Worm (Caenorhabditis elegans) whole organism, midembryonic: ENCODE measurements around the gene Y116A8C.20.

ENCODE experiments used
- T22C8.4 ChIP-seq: fragments of 200-800 bp; sonication (Bioruptor generic); IDR thresholded peaks from 2 replicates; pipeline ENCODE4 v1.3.6; 2022; ENCODE audit warnings: missing genetic modification characterization, missing compliant biosample characterization
- cog-1 ChIP-seq: sonication (generic microtip); optimal IDR thresholded peaks from 2 replicates; lab custom pipeline; 2016; ENCODE audit warnings: missing genetic modification characterization, missing compliant biosample characterization
- flt-1 ChIP-seq: fragments of 200-800 bp; sonication (Bioruptor generic); IDR thresholded peaks from 2 replicates; pipeline ENCODE4 v1.3.6; 2022; ENCODE audit warnings: missing genetic modification characterization, missing compliant biosample characterization
- klf-2 ChIP-seq: fragments of 200-800 bp; sonication (Bioruptor generic); conservative IDR thresholded peaks from 2 replicates; pipeline ENCODE4 v1.3.6; 2022; ENCODE audit warnings: missing genetic modification reagents, missing genetic modification characterization, missing compliant biosample characterization
- med-1 ChIP-seq: sonication (generic microtip); optimal IDR thresholded peaks from 2 replicates; lab custom pipeline; 2017; ENCODE audit warnings: missing genetic modification characterization, mild to moderate bottlenecking, missing compliant biosample characterization, antibody characterized with exemption, missing genetic modification reagents; ENCODE audit not compliant: insufficient read depth
- ref-1 ChIP-seq: fragments of 200-800 bp; sonication (Bioruptor generic); conservative IDR thresholded peaks from 2 replicates; pipeline ENCODE4 v1.3.6; 2022; ENCODE audit warnings: missing genetic modification reagents, missing genetic modification characterization, missing compliant biosample characterization
- tab-1 ChIP-seq: fragments of 200-800 bp; sonication (Bioruptor generic); IDR thresholded peaks from 2 replicates; pipeline ENCODE4 v1.3.6; 2022; ENCODE audit warnings: missing genetic modification characterization, missing compliant biosample characterization
- ztf-23 ChIP-seq: fragments of 200-800 bp; sonication (Bioruptor generic); IDR thresholded peaks from 2 replicates; pipeline ENCODE4 v1.3.6; 2022; ENCODE audit warnings: missing genetic modification reagents, missing genetic modification characterization, missing compliant biosample characterization
- ztf-29 ChIP-seq: fragments of 200-800 bp; sonication (Bioruptor generic); IDR thresholded peaks from 2 replicates; pipeline ENCODE4 v1.3.6; 2022; ENCODE audit warnings: missing genetic modification reagents, missing genetic modification characterization, missing compliant biosample characterization

Gene Y116A8C.20

DNA sequence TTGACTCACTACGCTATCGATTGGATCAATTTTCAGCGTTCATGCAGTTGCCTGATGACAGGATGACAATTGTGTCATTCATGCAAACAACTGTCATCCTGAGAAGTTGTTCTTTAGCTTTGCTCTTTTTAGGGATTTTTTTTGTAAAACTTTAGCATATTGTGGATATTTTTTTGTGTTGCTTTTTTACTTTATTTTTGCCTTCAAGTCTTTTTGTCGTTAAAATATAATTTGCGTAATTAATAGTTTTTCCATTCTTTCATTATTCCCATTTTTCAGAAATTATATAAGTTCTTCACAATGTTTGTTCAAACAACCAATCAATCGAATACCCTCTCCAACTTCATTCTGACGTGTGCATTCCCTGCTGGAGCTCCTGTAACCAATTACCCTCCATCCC lies at the start of gene Y116A8C.20:
Y116A8C.20 (plus strand) TSS at position 301 of the 400 bp plus-strand sequence.
- TF ChIP-seq cog-1, result no peak
- TF ChIP-seq klf-2 (GFP tag; lab: Robert Waterston, UW), result no peak
- no peak for TF ChIP-seq tab-1
- no peak for TF ChIP-seq flt-1 (GFP tag; lab: Robert Waterston, UW)
- TF ChIP-seq med-1 (GFP tag; lab: Kevin White, UChicago), result no peak
- TF ChIP-seq ztf-29 (GFP tag; lab: Robert Waterston, UW), result no peak
- TF ChIP-seq T22C8.4 (GFP tag; lab: Robert Waterston, UW), result no peak
- no peak for TF ChIP-seq ztf-23 (GFP tag; lab: Robert Waterston, UW)
- TF ChIP-seq ref-1, result no peak

DNA sequence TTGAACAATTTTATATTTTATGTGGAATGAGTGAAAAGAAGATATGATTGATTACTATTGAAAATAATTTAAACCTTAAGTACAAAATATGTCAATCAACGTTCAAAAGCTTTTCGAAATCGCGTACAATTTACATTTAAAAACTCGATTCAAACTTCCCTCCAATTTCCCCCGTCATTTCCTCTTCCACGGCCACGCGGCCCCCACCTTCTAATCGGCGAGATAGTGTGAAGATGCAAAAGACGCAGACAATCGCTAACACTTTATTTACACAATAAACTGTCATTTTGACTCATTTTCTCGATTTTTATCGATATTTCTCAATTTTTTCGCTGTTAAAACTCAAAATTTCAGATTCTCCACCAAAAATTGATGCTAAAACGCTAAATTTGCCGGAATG lies 45.3 kb upstream of the Y116A8C.20 start, which contains the start of gene rom-4:
rom-4 (plus strand) TSS at position 398 of the 400 bp plus-strand sequence.
- TF ChIP-seq cog-1 (peak; percentile 28), flt-1 (GFP tag; lab: Robert Waterston, UW) (no peak), ref-1 (no peak), med-1 (GFP tag; lab: Kevin White, UChicago) (no peak), tab-1 (no peak), klf-2 (GFP tag; lab: Robert Waterston, UW) (no peak), ztf-29 (GFP tag; lab: Robert Waterston, UW) (no peak), T22C8.4 (GFP tag; lab: Robert Waterston, UW) (peak; percentile 48; the same call in 1 of the 2 replicates), ztf-23 (GFP tag; lab: Robert Waterston, UW) (no peak; the same call in 1 of the 2 replicates)

ce11 chrIV:17005734-17006133 lies 35.0 kb upstream of the Y116A8C.20 start:
- no peak for TF ChIP-seq med-1 (GFP tag; lab: Kevin White, UChicago)
- TF ChIP-seq ztf-23 (GFP tag; lab: Robert Waterston, UW), result no peak
- peak; percentile 14; the same call in 1 of the 2 replicates for TF ChIP-seq T22C8.4 (GFP tag; lab: Robert Waterston, UW)

DNA sequence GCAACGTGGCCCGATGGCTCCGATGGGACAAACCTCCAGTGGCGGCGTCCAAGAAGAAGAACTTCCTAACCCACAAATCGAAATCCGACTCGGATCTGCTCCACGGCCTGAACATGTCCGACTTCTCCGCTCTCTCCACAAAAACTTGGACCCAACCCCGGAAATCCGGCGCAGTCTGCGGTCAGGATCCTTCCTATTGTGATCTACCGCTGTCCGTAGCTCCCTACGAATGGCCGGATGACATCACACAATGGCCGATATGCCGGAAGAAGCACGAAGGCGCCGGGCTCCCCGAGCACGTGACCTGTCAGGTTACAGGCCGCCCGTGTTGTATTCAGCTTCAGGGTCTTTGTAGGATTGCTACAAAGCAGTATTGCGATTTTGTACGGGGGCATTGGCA lies 30.4 kb upstream of the Y116A8C.20 start:
- TF ChIP-seq cog-1, result no peak
- no peak for TF ChIP-seq T22C8.4 (GFP tag; lab: Robert Waterston, UW)
- no peak for TF ChIP-seq ref-1
- TF ChIP-seq tab-1, result no peak
- no peak for TF ChIP-seq klf-2 (GFP tag; lab: Robert Waterston, UW)
- TF ChIP-seq flt-1 (GFP tag; lab: Robert Waterston, UW), result no peak
- no peak for TF ChIP-seq med-1 (GFP tag; lab: Kevin White, UChicago)
- TF ChIP-seq ztf-29 (GFP tag; lab: Robert Waterston, UW), result no peak
- TF ChIP-seq ztf-23 (GFP tag; lab: Robert Waterston, UW), result no peak

DNA sequence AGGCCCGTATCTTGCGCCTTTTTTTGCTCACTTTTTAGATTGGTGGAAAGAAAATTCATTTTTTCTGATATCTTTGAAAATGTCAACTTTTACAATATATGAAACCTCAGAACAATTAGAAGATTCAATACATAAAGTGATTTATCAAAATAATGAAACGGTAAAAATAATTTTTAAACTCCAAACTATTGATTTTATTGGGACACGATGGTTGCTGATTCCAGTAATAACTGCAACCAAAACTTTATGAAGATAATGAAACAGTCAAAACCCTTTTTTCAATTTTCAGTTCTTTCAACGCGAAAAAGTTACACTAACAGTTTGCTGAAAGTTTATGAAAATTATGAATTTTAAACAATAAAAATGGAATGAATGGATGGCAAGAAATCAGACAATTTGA lies 19.7 kb upstream of the Y116A8C.20 start:
- TF ChIP-seq flt-1 (GFP tag; lab: Robert Waterston, UW) (no peak), ztf-29 (GFP tag; lab: Robert Waterston, UW) (no peak), cog-1 (no peak), tab-1 (no peak), ztf-23 (GFP tag; lab: Robert Waterston, UW) (no peak), T22C8.4 (GFP tag; lab: Robert Waterston, UW) (no peak), med-1 (GFP tag; lab: Kevin White, UChicago) (no peak), ref-1 (no peak), klf-2 (GFP tag; lab: Robert Waterston, UW) (no peak)

DNA sequence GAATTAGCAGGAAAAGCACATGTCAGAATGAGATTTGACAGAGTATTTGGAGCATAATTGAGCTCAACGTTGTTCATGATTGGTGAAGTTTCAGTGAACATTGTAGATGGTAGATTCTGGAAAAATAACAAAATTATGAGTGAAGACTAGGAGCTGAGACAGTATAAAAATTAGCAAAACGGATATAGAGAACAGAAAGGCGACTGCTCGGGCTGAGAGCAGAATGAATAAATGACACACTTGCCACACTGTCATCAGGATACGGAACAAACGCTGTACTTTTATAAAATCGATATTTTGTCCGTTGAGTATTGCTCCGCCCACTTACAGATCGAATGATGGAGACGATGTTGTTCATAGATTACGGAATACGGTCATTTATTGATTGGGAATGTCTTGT lies 15.7 kb upstream of the Y116A8C.20 start, which contains the start of gene dct-13:
dct-13 (minus strand) TSS at position 101 of the 400 bp plus-strand sequence.
- TF ChIP-seq tab-1 (no peak), ref-1 (no peak), cog-1 (no peak), flt-1 (GFP tag; lab: Robert Waterston, UW) (no peak), ztf-29 (GFP tag; lab: Robert Waterston, UW) (no peak)

ce11 chrIV:17026568-17026967 lies 14.2 kb upstream of the Y116A8C.20 start:
- TF ChIP-seq cog-1 (no peak), tab-1 (no peak), ref-1 (no peak), ztf-23 (GFP tag; lab: Robert Waterston, UW) (no peak), klf-2 (GFP tag; lab: Robert Waterston, UW) (no peak), ztf-29 (GFP tag; lab: Robert Waterston, UW) (no peak)

DNA sequence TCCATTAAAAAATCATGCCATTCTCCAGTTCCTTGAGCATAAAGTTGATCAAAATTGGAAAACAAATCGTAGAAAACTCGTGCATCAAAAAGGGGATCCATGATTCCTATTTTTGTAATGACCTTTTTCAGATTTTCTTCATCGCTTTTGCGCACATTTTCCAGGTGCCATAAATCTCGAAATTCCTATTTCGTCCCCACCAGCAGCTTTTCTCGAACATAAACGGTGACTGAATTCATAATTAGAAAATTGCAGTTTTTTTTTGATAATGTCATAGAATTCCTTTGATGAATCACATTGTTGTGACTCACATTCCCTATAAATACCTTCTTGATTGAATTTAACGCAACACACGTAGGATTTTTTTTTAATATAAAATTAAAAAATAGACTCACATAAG lies 10.2 kb upstream of the Y116A8C.20 start, which contains the start of gene nhr-229:
nhr-229 (minus strand) TSS at position 101 of the 400 bp plus-strand sequence.
- TF ChIP-seq med-1 (GFP tag; lab: Kevin White, UChicago) (no peak), klf-2 (GFP tag; lab: Robert Waterston, UW) (no peak), cog-1 (no peak), ztf-23 (GFP tag; lab: Robert Waterston, UW) (no peak), flt-1 (GFP tag; lab: Robert Waterston, UW) (no peak), tab-1 (no peak), T22C8.4 (GFP tag; lab: Robert Waterston, UW) (no peak)

- TF ChIP-seq tab-1 (no peak), ztf-29 (GFP tag; lab: Robert Waterston, UW) (no peak), flt-1 (GFP tag; lab: Robert Waterston, UW) (no peak), med-1 (GFP tag; lab: Kevin White, UChicago) (no peak)
Measured at ce11 chrIV:17039545-17039944, 1.2 kb upstream of the Y116A8C.20 start, which contains the start of gene Y116A8C.19. Gene Y116A8C.19 (minus strand): TSS chrIV:17039645.

- TF ChIP-seq T22C8.4 (GFP tag; lab: Robert Waterston, UW) (no peak), klf-2 (GFP tag; lab: Robert Waterston, UW) (no peak), ztf-23 (GFP tag; lab: Robert Waterston, UW) (no peak), flt-1 (GFP tag; lab: Robert Waterston, UW) (no peak), cog-1 (no peak), ztf-29 (GFP tag; lab: Robert Waterston, UW) (no peak), ref-1 (no peak), tab-1 (no peak), med-1 (GFP tag; lab: Kevin White, UChicago) (no peak)
Measured at ce11 chrIV:17045691-17046090, 5.0 kb downstream of the Y116A8C.20 start, which contains the start of gene clec-195. Gene clec-195 (minus strand): TSS chrIV:17045791.
